Fruit fly (Drosophila melanogaster) whole organism, prepupa: ENCODE measurements around the gene CCAP.
A peak's percentile ranks its signal among the peaks of the same experiment; 100 is the strongest.

Experiments
- CG10631 ChIP-seq: fragments of 200-800 bp; sonication (Bioruptor generic); optimal IDR thresholded peaks from 2 replicates; lab custom pipeline; 2016; ENCODE audit warnings: missing biosample characterization, missing genetic modification characterization
- CG10669 ChIP-seq: fragments of 200-800 bp; sonication (Bioruptor generic); optimal IDR thresholded peaks from 3 replicates; lab custom pipeline; 2018; ENCODE audit warnings: missing biosample characterization, mild to moderate bottlenecking, missing genetic modification characterization, moderate library complexity
- CG11762 ChIP-seq: fragments of 200-800 bp; sonication (Bioruptor generic); optimal IDR thresholded peaks from 3 replicates; lab custom pipeline; 2016; ENCODE audit warnings: missing biosample characterization, missing genetic modification characterization; ENCODE audit not compliant: insufficient read depth
- CG15336 ChIP-seq: fragments of 200-800 bp; sonication (Bioruptor generic); IDR thresholded peaks from 2 replicates; pipeline ENCODE4 v1.3.6; 2022; ENCODE audit warnings: missing biosample characterization, missing genetic modification characterization
- CG1621 ChIP-seq: fragments of 200-800 bp; sonication (Bioruptor generic); optimal IDR thresholded peaks from 3 replicates; lab custom pipeline; 2018; ENCODE audit warnings: missing biosample characterization, mild to moderate bottlenecking, missing genetic modification characterization
- CG16779 ChIP-seq: fragments of 200-800 bp; sonication (Bioruptor generic); optimal IDR thresholded peaks from 3 replicates; lab custom pipeline; 2017; ENCODE audit warnings: missing biosample characterization, mild to moderate bottlenecking, missing genetic modification characterization
- CG32006 ChIP-seq: fragments of 200-800 bp; sonication (Bioruptor generic); optimal IDR thresholded peaks from 3 replicates; lab custom pipeline; 2017; ENCODE audit warnings: missing biosample characterization, mild to moderate bottlenecking, missing genetic modification characterization
- CG34406 ChIP-seq: fragments of 200-800 bp; sonication (Bioruptor generic); optimal IDR thresholded peaks from 3 replicates; lab custom pipeline; 2016; ENCODE audit warnings: missing biosample characterization, missing genetic modification characterization
- CG3919 ChIP-seq: fragments of 200-800 bp; sonication (Bioruptor generic); optimal IDR thresholded peaks from 3 replicates; lab custom pipeline; 2016; ENCODE audit warnings: missing biosample characterization, missing genetic modification characterization
- CG4318 ChIP-seq: fragments of 200-800 bp; sonication (Bioruptor generic); optimal IDR thresholded peaks from 3 replicates; lab custom pipeline; 2017; ENCODE audit warnings: missing biosample characterization, mild to moderate bottlenecking, missing genetic modification characterization
- CG6163 ChIP-seq: fragments of 200-800 bp; sonication (Bioruptor generic); IDR thresholded peaks from 3 replicates; pipeline ENCODE4 v1.3.6; 2022; ENCODE audit warnings: missing biosample characterization, missing genetic modification characterization
- CG6276 ChIP-seq: fragments of 200-800 bp; sonication (Bioruptor generic); optimal IDR thresholded peaks from 2 replicates; lab custom pipeline; 2017; ENCODE audit warnings: missing biosample characterization, mild to moderate bottlenecking, missing genetic modification characterization
- CG6808 ChIP-seq: fragments of 200-800 bp; sonication (Bioruptor generic); optimal IDR thresholded peaks from 3 replicates; lab custom pipeline; 2017; ENCODE audit warnings: missing biosample characterization, missing genetic modification characterization, mild to moderate bottlenecking, moderate library complexity, missing genetic modification reagents
- CG7368 ChIP-seq: fragments of 200-800 bp; sonication (Bioruptor generic); optimal IDR thresholded peaks from 3 replicates; lab custom pipeline; 2016; ENCODE audit warnings: missing biosample characterization, missing genetic modification characterization
- CG8119 ChIP-seq: fragments of 200-800 bp; sonication (Bioruptor generic); IDR thresholded peaks from 3 replicates; pipeline ENCODE4 v1.3.6; 2022; ENCODE audit warnings: missing biosample characterization, missing genetic modification characterization
- CG9139 ChIP-seq: fragments of 200-800 bp; sonication (Bioruptor generic); optimal IDR thresholded peaks from 3 replicates; lab custom pipeline; 2017; ENCODE audit warnings: missing biosample characterization, mild to moderate bottlenecking, missing genetic modification characterization
- Eip75B ChIP-seq: fragments of 200-800 bp; sonication (Bioruptor generic); optimal IDR thresholded peaks from 3 replicates; lab custom pipeline; 2016; ENCODE audit warnings: missing biosample characterization, missing genetic modification characterization
- Eip93F ChIP-seq: fragments of 200-800 bp; sonication (Bioruptor generic); optimal IDR thresholded peaks from 2 replicates; lab custom pipeline; 2016; ENCODE audit warnings: missing biosample characterization, mild to moderate bottlenecking, missing genetic modification characterization
- Ets21C ChIP-seq: fragments of 200-800 bp; sonication (Bioruptor generic); optimal IDR thresholded peaks from 3 replicates; lab custom pipeline; 2016; ENCODE audit warnings: missing biosample characterization, missing genetic modification characterization
- Gug ChIP-seq: fragments of 200-800 bp; sonication (Bioruptor generic); IDR thresholded peaks from 2 replicates; pipeline ENCODE4 v1.3.6; 2022; ENCODE audit warnings: missing biosample characterization, missing genetic modification characterization
- OdsH ChIP-seq: fragments of 200-800 bp; sonication (Bioruptor generic); optimal IDR thresholded peaks from 3 replicates; lab custom pipeline; 2016; ENCODE audit warnings: missing biosample characterization, missing genetic modification characterization
- Smox ChIP-seq: fragments of 200-800 bp; sonication (Bioruptor generic); optimal IDR thresholded peaks from 3 replicates; lab custom pipeline; 2016; ENCODE audit warnings: missing biosample characterization, missing genetic modification characterization
- Sox102F ChIP-seq: fragments of 200-800 bp; sonication (Bioruptor generic); optimal IDR thresholded peaks from 2 replicates; lab custom pipeline; 2016; ENCODE audit warnings: missing biosample characterization, mild to moderate bottlenecking, missing genetic modification characterization
- Sox14 ChIP-seq: fragments of 200-800 bp; sonication (Bioruptor generic); optimal IDR thresholded peaks from 3 replicates; lab custom pipeline; 2016; ENCODE audit warnings: missing biosample characterization, missing genetic modification characterization
- cyc ChIP-seq: fragments of 200-800 bp; sonication (Bioruptor generic); optimal IDR thresholded peaks from 3 replicates; lab custom pipeline; 2016; ENCODE audit warnings: missing biosample characterization, missing genetic modification characterization
- eg ChIP-seq: fragments of 200-800 bp; sonication (Bioruptor generic); IDR thresholded peaks from 3 replicates; pipeline ENCODE4 v1.3.6; 2022; ENCODE audit warnings: missing biosample characterization, missing genetic modification characterization
- esn ChIP-seq: fragments of 200-800 bp; sonication (Bioruptor generic); optimal IDR thresholded peaks from 2 replicates; lab custom pipeline; 2016; ENCODE audit warnings: missing biosample characterization, mild to moderate bottlenecking, missing genetic modification characterization, moderate library complexity
- fd85E ChIP-seq: fragments of 200-800 bp; sonication (Bioruptor generic); optimal IDR thresholded peaks from 3 replicates; lab custom pipeline; 2016; ENCODE audit warnings: missing biosample characterization, missing genetic modification characterization
- fkh ChIP-seq: fragments of 200-800 bp; sonication (Bioruptor generic); optimal IDR thresholded peaks from 3 replicates; lab custom pipeline; 2017; ENCODE audit warnings: missing biosample characterization, mild to moderate bottlenecking, missing genetic modification characterization, moderate library complexity
- pdm3 ChIP-seq: fragments of 200-800 bp; sonication (Bioruptor generic); optimal IDR thresholded peaks from 3 replicates; lab custom pipeline; 2016; ENCODE audit warnings: missing biosample characterization, missing genetic modification characterization
- spab ChIP-seq: fragments of 200-800 bp; sonication (Bioruptor generic); optimal IDR thresholded peaks from 2 replicates; lab custom pipeline; 2017; ENCODE audit warnings: missing biosample characterization, mild to moderate bottlenecking, missing genetic modification characterization, missing genetic modification reagents
- svp ChIP-seq: fragments of 200-800 bp; sonication (Bioruptor generic); peaks from one replicate; lab custom pipeline; 2016; ENCODE audit warnings: missing biosample characterization, missing genetic modification characterization

The CCAP gene

dm6 chr3R:22750534-22750947 lies 48.7 kb upstream of the CCAP start, which contains the start of the genes rumi, CG7029 and Usp12-46 (continued):
- TF ChIP-seq CG8119 (GFP tag; lab: Robert Waterston, UW) (peak; percentile 65; the same call in 2 of the 3 replicates), svp (peak; percentile 94), Sox102F (GFP tag; lab: Kevin White, UChicago) (no peak), CG3919 (GFP tag; lab: Kevin White, UChicago) (no peak), esn (GFP tag; lab: Kevin White, UChicago) (peak; percentile 88), fd85E (GFP tag; lab: Kevin White, UChicago) (no peak), eg (GFP tag; lab: Robert Waterston, UW) (peak; percentile 87), CG6276 (GFP tag; lab: Kevin White, UChicago) (no peak), Sox14 (GFP tag; lab: Kevin White, UChicago) (peak; percentile 87), CG10669 (GFP tag; lab: Kevin White, UChicago) (no peak), Eip75B (no peak), cyc (GFP tag; lab: Kevin White, UChicago) (peak; percentile 89)

dm6 chr3R:22750039-22750438 lies 48.2 kb upstream of the CCAP start:
- TF ChIP-seq CG6163 (GFP tag; lab: Robert Waterston, UW) (no peak), spab (GFP tag; lab: Kevin White, UChicago) (no peak)

- TF ChIP-seq Sox102F (GFP tag; lab: Kevin White, UChicago) = no peak
- TF ChIP-seq fd85E (GFP tag; lab: Kevin White, UChicago) = no peak
- TF ChIP-seq CG11762 (GFP tag; lab: Kevin White, UChicago) = no peak
- no peak for TF ChIP-seq pdm3 (GFP tag; lab: Kevin White, UChicago)
- no peak for TF ChIP-seq CG32006 (GFP tag; lab: Kevin White, UChicago)
- TF ChIP-seq esn (GFP tag; lab: Kevin White, UChicago) = no peak
- no peak for TF ChIP-seq Gug (GFP tag; lab: Robert Waterston, UW)
- no peak for TF ChIP-seq Ets21C
- TF ChIP-seq Smox (GFP tag; lab: Kevin White, UChicago) = no peak
- TF ChIP-seq CG1621 (tag; lab: Kevin White, UChicago) = no peak
- TF ChIP-seq CG4318 (GFP tag; lab: Kevin White, UChicago) = no peak
- TF ChIP-seq, all 60 proteins: peak for 0
Observed at dm6 chr3R:22748956-22749355, 47.1 kb upstream of the CCAP start, which contains the start of gene CG31139. Gene CG31139, minus strand, starts transcription at chr3R:22749056.

- TF ChIP-seq CG16779 (tag; lab: Kevin White, UChicago) = no peak
- no peak for TF ChIP-seq OdsH (GFP tag; lab: Kevin White, UChicago)
- no peak for TF ChIP-seq Eip93F
- no peak for TF ChIP-seq CG10631 (GFP tag; lab: Kevin White, UChicago)
Observed at dm6 chr3R:22747423-22748090, 45.7 kb upstream of the CCAP start, which contains the start of gene CG17141. Gene CG17141, minus strand, starts transcription at chr3R:22747599.

- no peak for TF ChIP-seq Sox102F (GFP tag; lab: Kevin White, UChicago)
- TF ChIP-seq CG6808 (GFP tag; lab: Kevin White, UChicago) = no peak
- no peak for TF ChIP-seq CG15336 (GFP tag; lab: Robert Waterston, UW)
- no peak for TF ChIP-seq eg (GFP tag; lab: Robert Waterston, UW)
- TF ChIP-seq CG9139 = no peak
- no peak for TF ChIP-seq CG34406
- TF ChIP-seq CG7368 (GFP tag; lab: Kevin White, UChicago) = no peak
- TF ChIP-seq CG8119 (GFP tag; lab: Robert Waterston, UW) = no peak
- no peak for TF ChIP-seq CG16779 (tag; lab: Kevin White, UChicago)
- TF ChIP-seq cyc (GFP tag; lab: Kevin White, UChicago) = no peak
- TF ChIP-seq CG4318 (GFP tag; lab: Kevin White, UChicago) = no peak
- TF ChIP-seq fkh = no peak
- no peak for TF ChIP-seq Ets21C
Observed at dm6 chr3R:22745432-22745831, 43.5 kb upstream of the CCAP start, which contains the start of the genes vret and HP1c. Gene vret, minus strand, starts transcription at chr3R:22745581. Gene HP1c, plus strand, starts transcription at chr3R:22745620.
